Worm (Caenorhabditis elegans): ENCODE measurements around the gene srt-31.

The srt-31 gene

ce11 chrV:468460-468859, 4.2 kb upstream of the srt-31 start, which contains the start of gene srbc-57:
Gene srbc-57, minus strand, starts transcription at chrV:468560.
- no peak for TF ChIP-seq xnd-1 (tag; optimal IDR thresholded peaks at IDR 0.05)
- TF ChIP-seq egl-44 (GFP tag; IDR thresholded peaks at IDR 0.05) = no peak
- TF ChIP-seq F39B2.1 (GFP tag; IDR thresholded peaks at IDR 0.05) = no peak
- no peak for TF ChIP-seq ztf-3 (GFP tag; optimal IDR thresholded peaks at IDR 0.05)
- TF ChIP-seq atf-7 (tag; optimal IDR thresholded peaks at IDR 0.05) = no peak
- no peak for TF ChIP-seq mel-28 (tag; optimal IDR thresholded peaks at IDR 0.05; ENCODE audit: borderline replicate concordance)
- no peak for TF ChIP-seq ama-1 (optimal IDR thresholded peaks at IDR 0.05)
- TF ChIP-seq ama-1 (GFP tag; optimal IDR thresholded peaks at IDR 0.05) = no peak
- no peak for TF ChIP-seq F52B5.7 (tag; optimal IDR thresholded peaks at IDR 0.05)
- no peak for TF ChIP-seq sdz-38 (tag; optimal IDR thresholded peaks at IDR 0.05)
- TF ChIP-seq Y53F4B.3 (GFP tag; IDR thresholded peaks at IDR 0.05) = no peak
- TF ChIP-seq athp-1 (tag; optimal IDR thresholded peaks at IDR 0.05) = no peak
- no peak for TF ChIP-seq rpc-1 (optimal IDR thresholded peaks at IDR 0.05)
- TF ChIP-seq rpc-1 (tag; optimal IDR thresholded peaks at IDR 0.05) = no peak
- TF ChIP-seq snpc-1.3 (tag; optimal IDR thresholded peaks at IDR 0.05; ENCODE audit: insufficient read depth) = no peak

- TF ChIP-seq sea-2 (GFP tag; IDR thresholded peaks at IDR 0.05) = no peak
- peak; percentile 59 for TF ChIP-seq nhr-80 (tag; optimal IDR thresholded peaks at IDR 0.05)
- peak; percentile 46 for TF ChIP-seq atf-7 (tag; optimal IDR thresholded peaks at IDR 0.05)
Observed at ce11 chrV:474516-474915, 1.8 kb downstream of the srt-31 start, which contains the start of gene nhr-99. Gene nhr-99, plus strand, starts transcription at chrV:474778.

ce11 chrV:477664-478212, 5.0 kb downstream of the srt-31 start, which contains the start of gene nhr-55:
Gene nhr-55, plus strand, starts transcription at chrV:478162.
- TF ChIP-seq B0261.1 (tag; optimal IDR thresholded peaks at IDR 0.05) = no peak
- no peak for TF ChIP-seq cebp-1 (GFP tag; IDR thresholded peaks at IDR 0.05)
- peak; percentile 3 for TF ChIP-seq cebp-1 (tag; optimal IDR thresholded peaks at IDR 0.05)
- no peak for TF ChIP-seq rec-8 (tag; optimal IDR thresholded peaks at IDR 0.05)
- TF ChIP-seq nhr-80 (tag; optimal IDR thresholded peaks at IDR 0.05) = peak; percentile 63
- no peak for TF ChIP-seq tbx-9 (tag; optimal IDR thresholded peaks at IDR 0.05; ENCODE audit: borderline replicate concordance)

- TF ChIP-seq mcd-1 (GFP tag; IDR thresholded peaks at IDR 0.05) (no peak), nhr-80 (tag; optimal IDR thresholded peaks at IDR 0.05) (peak; percentile 30), egl-18 (GFP tag; IDR thresholded peaks at IDR 0.05) (no peak)
Observed at ce11 chrV:479046-479445, 6.4 kb downstream of the srt-31 start.

- no peak for TF ChIP-seq Y53F4B.3 (GFP tag; IDR thresholded peaks at IDR 0.05)
- peak; percentile 91 for TF ChIP-seq nfyb-1 (GFP tag; IDR thresholded peaks at IDR 0.05)
Observed at ce11 chrV:482860-483259, 10.2 kb downstream of the srt-31 start.

- TF ChIP-seq nhr-80 (tag; optimal IDR thresholded peaks at IDR 0.05) (peak; percentile 42), chd-7 (tag; optimal IDR thresholded peaks at IDR 0.05) (no peak)
Observed at ce11 chrV:483289-483795, 10.7 kb downstream of the srt-31 start, which contains the start of gene nhr-130. Gene nhr-130, minus strand, starts transcription at chrV:483339.

- TF ChIP-seq T26A5.8 (tag; optimal IDR thresholded peaks at IDR 0.05) (no peak), snpc-1.1 (tag; optimal IDR thresholded peaks at IDR 0.05; ENCODE audit: insufficient read depth) (no peak), lin-35 (GFP tag; optimal IDR thresholded peaks at IDR 0.05) (no peak), F10E7.11 (tag; optimal IDR thresholded peaks at IDR 0.05) (no peak), rpc-1 (optimal IDR thresholded peaks at IDR 0.05) (no peak), rpc-1 (tag; optimal IDR thresholded peaks at IDR 0.05) (peak; percentile 17), hmg-1.2 (GFP tag; IDR thresholded peaks at IDR 0.05) (peak; percentile 11; the same call in 1 of the 2 replicates), ztf-3 (GFP tag; optimal IDR thresholded peaks at IDR 0.05) (no peak), snpc-4 (GFP tag; optimal IDR thresholded peaks at IDR 0.05) (no peak), snpc-4 (tag; optimal IDR thresholded peaks at IDR 0.05) (peak in 2 of 4 experiments; percentile 53 to 77), hsf-1 (GFP tag; IDR thresholded peaks at IDR 0.05) (no peak), nhr-80 (tag; optimal IDR thresholded peaks at IDR 0.05) (peak; percentile 4)
Observed at ce11 chrV:484285-484890, 11.7 kb downstream of the srt-31 start, which contains the start of gene nhr-212. Gene nhr-212, plus strand, starts transcription at chrV:484857.
